Worm (Caenorhabditis elegans) whole organism, mixed stage, embryonic: ENCODE results near the gene srx-16.

Experiments
- elt-1 ChIP-seq: sonication (generic microtip); optimal IDR thresholded peaks from 2 replicates; lab custom pipeline; 2017; ENCODE audit warnings: missing genetic modification characterization, mild to moderate bottlenecking, missing compliant biosample characterization, antibody characterized with exemption, moderate library complexity, borderline replicate concordance; ENCODE audit not compliant: insufficient read depth
- elt-3 ChIP-seq: fragments of 150-350 bp; optimal IDR thresholded peaks from 2 replicates; lab custom pipeline; 2014; ENCODE audit warnings: missing biosample characterization, missing genetic modification characterization
- snpc-4 ChIP-seq: fragments of 150-350 bp; optimal IDR thresholded peaks from 2 replicates; lab custom pipeline; 2014; ENCODE audit warnings: missing biosample characterization, missing genetic modification characterization
- unc-39 ChIP-seq: fragments of 150-350 bp; optimal IDR thresholded peaks from 2 replicates; lab custom pipeline; 2014; ENCODE audit warnings: missing biosample characterization, missing genetic modification characterization
- unc-62 ChIP-seq: fragments of 150-350 bp; optimal IDR thresholded peaks from 2 replicates; lab custom pipeline; 2014; ENCODE audit warnings: missing biosample characterization, missing genetic modification reagents, missing genetic modification characterization

- TF ChIP-seq elt-3 (no peak), elt-1 (tag; lab: Kevin White, UChicago) (no peak), unc-39 (no peak), unc-62 (GFP tag; lab: Kevin White, UChicago) (no peak), snpc-4 (tag; lab: Kevin White, UChicago) (no peak)
These were observed 40.3 kb upstream of the srx-16 start, which contains the start of gene Y57E12B.10 for ce11 chrV:6935878-6936277.
